Fruit fly (Drosophila melanogaster) whole organism, prepupa: Measurements from ENCODE around the gene CG7367.

Experiments used
- Blimp-1 ChIP-seq: fragments of 200-800 bp; sonication (Bioruptor generic); optimal IDR thresholded peaks from 3 replicates; lab custom pipeline; 2017; ENCODE audit warnings: missing biosample characterization, missing genetic modification characterization, mild to moderate bottlenecking, moderate library complexity, missing genetic modification reagents
- CG10631 ChIP-seq: fragments of 200-800 bp; sonication (Bioruptor generic); optimal IDR thresholded peaks from 2 replicates; lab custom pipeline; 2016; ENCODE audit warnings: missing biosample characterization, missing genetic modification characterization
- CG10669 ChIP-seq: fragments of 200-800 bp; sonication (Bioruptor generic); optimal IDR thresholded peaks from 3 replicates; lab custom pipeline; 2018; ENCODE audit warnings: missing biosample characterization, mild to moderate bottlenecking, missing genetic modification characterization, moderate library complexity
- CG11294 ChIP-seq: fragments of 200-800 bp; sonication (Bioruptor generic); IDR thresholded peaks from 2 replicates; pipeline ENCODE4 v1.3.6; 2022; ENCODE audit warnings: missing biosample characterization, missing genetic modification characterization
- CG11762 ChIP-seq: fragments of 200-800 bp; sonication (Bioruptor generic); optimal IDR thresholded peaks from 3 replicates; lab custom pipeline; 2016; ENCODE audit warnings: missing biosample characterization, missing genetic modification characterization; ENCODE audit not compliant: insufficient read depth
- CG15336 ChIP-seq: fragments of 200-800 bp; sonication (Bioruptor generic); IDR thresholded peaks from 2 replicates; pipeline ENCODE4 v1.3.6; 2022; ENCODE audit warnings: missing biosample characterization, missing genetic modification characterization
- CG1621 ChIP-seq: fragments of 200-800 bp; sonication (Bioruptor generic); optimal IDR thresholded peaks from 3 replicates; lab custom pipeline; 2018; ENCODE audit warnings: missing biosample characterization, mild to moderate bottlenecking, missing genetic modification characterization
- CG16779 ChIP-seq: fragments of 200-800 bp; sonication (Bioruptor generic); optimal IDR thresholded peaks from 3 replicates; lab custom pipeline; 2017; ENCODE audit warnings: missing biosample characterization, mild to moderate bottlenecking, missing genetic modification characterization
- CG3032 ChIP-seq: fragments of 200-800 bp; optimal IDR thresholded peaks from 2 replicates; lab custom pipeline; 2019; ENCODE audit warnings: missing biosample characterization, mild to moderate bottlenecking, missing genetic modification characterization, moderate library complexity
- CG31627 ChIP-seq: fragments of 200-800 bp; sonication (Bioruptor generic); optimal IDR thresholded peaks from 3 replicates; lab custom pipeline; 2016; ENCODE audit warnings: missing biosample characterization, missing genetic modification characterization
- CG3919 ChIP-seq: fragments of 200-800 bp; sonication (Bioruptor generic); optimal IDR thresholded peaks from 3 replicates; lab custom pipeline; 2016; ENCODE audit warnings: missing biosample characterization, missing genetic modification characterization
- CG4318 ChIP-seq: fragments of 200-800 bp; sonication (Bioruptor generic); optimal IDR thresholded peaks from 3 replicates; lab custom pipeline; 2017; ENCODE audit warnings: missing biosample characterization, mild to moderate bottlenecking, missing genetic modification characterization
- CG6163 ChIP-seq: fragments of 200-800 bp; sonication (Bioruptor generic); IDR thresholded peaks from 3 replicates; pipeline ENCODE4 v1.3.6; 2022; ENCODE audit warnings: missing biosample characterization, missing genetic modification characterization
- CG6276 ChIP-seq: fragments of 200-800 bp; sonication (Bioruptor generic); optimal IDR thresholded peaks from 2 replicates; lab custom pipeline; 2017; ENCODE audit warnings: missing biosample characterization, mild to moderate bottlenecking, missing genetic modification characterization
- CG6792 ChIP-seq: fragments of 200-800 bp; sonication (Bioruptor generic); optimal IDR thresholded peaks from 3 replicates; lab custom pipeline; 2016; ENCODE audit warnings: missing biosample characterization, missing genetic modification characterization
- CG6808 ChIP-seq: fragments of 200-800 bp; sonication (Bioruptor generic); optimal IDR thresholded peaks from 3 replicates; lab custom pipeline; 2017; ENCODE audit warnings: missing biosample characterization, missing genetic modification characterization, mild to moderate bottlenecking, moderate library complexity, missing genetic modification reagents
- CG6854 ChIP-seq: fragments of 200-800 bp; sonication (Bioruptor generic); optimal IDR thresholded peaks from 2 replicates; lab custom pipeline; 2017; ENCODE audit warnings: missing biosample characterization, mild to moderate bottlenecking, missing genetic modification characterization
- CG7368 ChIP-seq: fragments of 200-800 bp; sonication (Bioruptor generic); optimal IDR thresholded peaks from 3 replicates; lab custom pipeline; 2016; ENCODE audit warnings: missing biosample characterization, missing genetic modification characterization
- CG8119 ChIP-seq: fragments of 200-800 bp; sonication (Bioruptor generic); IDR thresholded peaks from 3 replicates; pipeline ENCODE4 v1.3.6; 2022; ENCODE audit warnings: missing biosample characterization, missing genetic modification characterization
- CG8319 ChIP-seq: fragments of 200-800 bp; sonication (Bioruptor generic); optimal IDR thresholded peaks from 3 replicates; lab custom pipeline; 2016; ENCODE audit warnings: missing biosample characterization, missing genetic modification characterization
- CG8632 ChIP-seq: fragments of 200-800 bp; sonication (Bioruptor generic); optimal IDR thresholded peaks from 3 replicates; lab custom pipeline; 2016; ENCODE audit warnings: missing biosample characterization, missing genetic modification characterization
- CG9139 ChIP-seq: fragments of 200-800 bp; sonication (Bioruptor generic); optimal IDR thresholded peaks from 3 replicates; lab custom pipeline; 2017; ENCODE audit warnings: missing biosample characterization, mild to moderate bottlenecking, missing genetic modification characterization
- Eip75B ChIP-seq: fragments of 200-800 bp; sonication (Bioruptor generic); optimal IDR thresholded peaks from 3 replicates; lab custom pipeline; 2016; ENCODE audit warnings: missing biosample characterization, missing genetic modification characterization
- Eip78C ChIP-seq: fragments of 200-800 bp; sonication (Bioruptor generic); peaks from one replicate; lab custom pipeline; 2016; ENCODE audit warnings: missing biosample characterization, missing genetic modification characterization
- Eip93F ChIP-seq: fragments of 200-800 bp; sonication (Bioruptor generic); optimal IDR thresholded peaks from 2 replicates; lab custom pipeline; 2016; ENCODE audit warnings: missing biosample characterization, mild to moderate bottlenecking, missing genetic modification characterization
- Ets21C ChIP-seq: fragments of 200-800 bp; sonication (Bioruptor generic); optimal IDR thresholded peaks from 3 replicates; lab custom pipeline; 2016; ENCODE audit warnings: missing biosample characterization, missing genetic modification characterization
- Gug ChIP-seq: fragments of 200-800 bp; sonication (Bioruptor generic); IDR thresholded peaks from 2 replicates; pipeline ENCODE4 v1.3.6; 2022; ENCODE audit warnings: missing biosample characterization, missing genetic modification characterization
- Hr38 ChIP-seq: sonication (Bioruptor generic); optimal IDR thresholded peaks from 2 replicates; lab custom pipeline; 2016; ENCODE audit warnings: missing biosample characterization, missing genetic modification characterization
- Hr39 ChIP-seq: fragments of 200-800 bp; sonication (Bioruptor generic); optimal IDR thresholded peaks from 2 replicates; lab custom pipeline; 2016; ENCODE audit warnings: missing biosample characterization, missing genetic modification characterization
- Lpt ChIP-seq: fragments of 200-800 bp; sonication (Bioruptor generic); optimal IDR thresholded peaks from 3 replicates; lab custom pipeline; 2016; ENCODE audit warnings: missing biosample characterization, missing genetic modification characterization
- Smox ChIP-seq: fragments of 200-800 bp; sonication (Bioruptor generic); optimal IDR thresholded peaks from 3 replicates; lab custom pipeline; 2016; ENCODE audit warnings: missing biosample characterization, missing genetic modification characterization
- Sox102F ChIP-seq: fragments of 200-800 bp; sonication (Bioruptor generic); optimal IDR thresholded peaks from 2 replicates; lab custom pipeline; 2016; ENCODE audit warnings: missing biosample characterization, mild to moderate bottlenecking, missing genetic modification characterization
- Sox14 ChIP-seq: fragments of 200-800 bp; sonication (Bioruptor generic); optimal IDR thresholded peaks from 3 replicates; lab custom pipeline; 2016; ENCODE audit warnings: missing biosample characterization, missing genetic modification characterization
- acj6 ChIP-seq: fragments of 200-800 bp; sonication (Bioruptor generic); optimal IDR thresholded peaks from 3 replicates; lab custom pipeline; 2016; ENCODE audit warnings: missing biosample characterization, missing genetic modification characterization
- cyc ChIP-seq: fragments of 200-800 bp; sonication (Bioruptor generic); optimal IDR thresholded peaks from 3 replicates; lab custom pipeline; 2016; ENCODE audit warnings: missing biosample characterization, missing genetic modification characterization
- dac ChIP-seq: fragments of 200-800 bp; sonication (Bioruptor generic); optimal IDR thresholded peaks from 2 replicates; lab custom pipeline; 2017; ENCODE audit warnings: missing biosample characterization, mild to moderate bottlenecking, missing genetic modification characterization
- dsx ChIP-seq: fragments of 200-800 bp; optimal IDR thresholded peaks from 3 replicates; lab custom pipeline; 2019; ENCODE audit warnings: missing biosample characterization, mild to moderate bottlenecking, missing genetic modification characterization, moderate library complexity; ENCODE audit not compliant: poor library complexity, severe bottlenecking
- esn ChIP-seq: fragments of 200-800 bp; sonication (Bioruptor generic); optimal IDR thresholded peaks from 2 replicates; lab custom pipeline; 2016; ENCODE audit warnings: missing biosample characterization, mild to moderate bottlenecking, missing genetic modification characterization, moderate library complexity
- fd59A ChIP-seq: fragments of 200-800 bp; sonication (Bioruptor generic); optimal IDR thresholded peaks from 2 replicates; lab custom pipeline; 2017; ENCODE audit warnings: missing biosample characterization, mild to moderate bottlenecking, missing genetic modification characterization, missing genetic modification reagents
- lz ChIP-seq: fragments of 200-800 bp; sonication (Bioruptor generic); optimal IDR thresholded peaks from 3 replicates; lab custom pipeline; 2016; ENCODE audit warnings: missing biosample characterization, missing genetic modification characterization
- net ChIP-seq: fragments of 200-800 bp; sonication (Bioruptor generic); optimal IDR thresholded peaks from 3 replicates; lab custom pipeline; 2016; ENCODE audit warnings: missing biosample characterization, missing genetic modification characterization
- pdm3 ChIP-seq: fragments of 200-800 bp; sonication (Bioruptor generic); optimal IDR thresholded peaks from 3 replicates; lab custom pipeline; 2016; ENCODE audit warnings: missing biosample characterization, missing genetic modification characterization
- salr ChIP-seq, 2 experiments: fragments of 200-800 bp; sonication (Bioruptor generic); optimal IDR thresholded peaks; 3 replicates each; lab custom pipeline; 2016 to 2018; ENCODE audit warnings: missing biosample characterization in 2 of 2, missing genetic modification characterization in 2 of 2, mild to moderate bottlenecking in 1 of 2
- topi ChIP-seq: fragments of 200-800 bp; sonication (Bioruptor generic); optimal IDR thresholded peaks from 3 replicates; lab custom pipeline; 2016; ENCODE audit warnings: missing biosample characterization, missing genetic modification characterization
- vri ChIP-seq: fragments of 200-800 bp; sonication (Bioruptor generic); optimal IDR thresholded peaks from 3 replicates; lab custom pipeline; 2016; ENCODE audit warnings: missing biosample characterization, mild to moderate bottlenecking, missing genetic modification characterization

The CG7367 gene

dm6 chr2L:8083427-8084295, 44.1 kb upstream of the CG7367 start (continued):
- peak; percentile 3 for TF ChIP-seq CG6808 (GFP tag; lab: Kevin White, UChicago)
- no peak for TF ChIP-seq Eip93F
- no peak for TF ChIP-seq lz (GFP tag; lab: Kevin White, UChicago)
- TF ChIP-seq Hr38 (GFP tag; lab: Kevin White, UChicago), result no peak
- TF ChIP-seq Blimp-1 (GFP tag; lab: Kevin White, UChicago), result no peak
- no peak; the same call in 1 of the 2 replicates for TF ChIP-seq CG15336
- TF ChIP-seq CG9139 (GFP tag; lab: Kevin White, UChicago), result peak; percentile 7
- TF ChIP-seq CG6854 (GFP tag; lab: Kevin White, UChicago), result peak; percentile 28
- no peak for TF ChIP-seq CG10669 (GFP tag; lab: Kevin White, UChicago)
- TF ChIP-seq topi (GFP tag; lab: Kevin White, UChicago), result no peak
- TF ChIP-seq CG16779 (tag; lab: Kevin White, UChicago), result no peak
- TF ChIP-seq Lpt, result peak; percentile 41
- TF ChIP-seq dac (GFP tag; lab: Kevin White, UChicago), result no peak
- no peak for TF ChIP-seq CG11762
- TF ChIP-seq CG6163 (GFP tag; lab: Robert Waterston, UW), result peak; percentile 37; the same call in 2 of the 3 replicates
- TF ChIP-seq CG3032 (tag; lab: Kevin White, UChicago), result no peak
- TF ChIP-seq Ets21C (GFP tag; lab: Kevin White, UChicago), result no peak
- no peak for TF ChIP-seq CG11294 (GFP tag; lab: Robert Waterston, UW)
- no peak for TF ChIP-seq acj6 (GFP tag; lab: Kevin White, UChicago)
- TF ChIP-seq Hr39, result no peak
- TF ChIP-seq Smox (GFP tag; lab: Kevin White, UChicago), result no peak
- no peak for TF ChIP-seq fd59A (GFP tag; lab: Kevin White, UChicago)
- TF ChIP-seq CG10631, result no peak
- no peak for TF ChIP-seq Eip75B (GFP tag; lab: Kevin White, UChicago)
- TF ChIP-seq vri (GFP tag; lab: Kevin White, UChicago), result peak; percentile 93
- TF ChIP-seq pdm3 (GFP tag; lab: Kevin White, UChicago), result no peak
- no peak for TF ChIP-seq cyc (GFP tag; lab: Kevin White, UChicago)
- TF ChIP-seq CG8319, result no peak
- TF ChIP-seq Eip78C (GFP tag; lab: Kevin White, UChicago), result peak; percentile 47
- no peak for TF ChIP-seq Gug
- TF ChIP-seq esn (GFP tag; lab: Kevin White, UChicago), result no peak

dm6 chr2L:8083413-8083426, 43.6 kb upstream of the CG7367 start, which contains the start of gene Bsg:
Gene Bsg (plus strand): TSS chr2L:8083420.
- no peak for TF ChIP-seq vri (GFP tag; lab: Kevin White, UChicago)
- TF ChIP-seq CG8319, result no peak
- TF ChIP-seq CG3919, result no peak
- no peak for TF ChIP-seq CG6276 (GFP tag; lab: Kevin White, UChicago)
- no peak for TF ChIP-seq CG1621
- TF ChIP-seq Hr39, result no peak
- no peak for TF ChIP-seq Hr38 (GFP tag; lab: Kevin White, UChicago)
- no peak for TF ChIP-seq CG7368
- TF ChIP-seq Smox (GFP tag; lab: Kevin White, UChicago), result no peak
- no peak for TF ChIP-seq fd59A (GFP tag; lab: Kevin White, UChicago)
- TF ChIP-seq CG11762, result no peak
- no peak for TF ChIP-seq lz (GFP tag; lab: Kevin White, UChicago)
- TF ChIP-seq CG8632 (GFP tag; lab: Kevin White, UChicago), result no peak
- TF ChIP-seq CG31627 (GFP tag; lab: Kevin White, UChicago), result no peak

dm6 chr2L:8082692-8083412, 43.3 kb upstream of the CG7367 start, which contains the start of gene Mcr:
Gene Mcr (minus strand): TSS chr2L:8082982.
- TF ChIP-seq CG8119 (GFP tag; lab: Robert Waterston, UW) (no peak), Gug (no peak), CG6854 (GFP tag; lab: Kevin White, UChicago) (peak; percentile 41), vri (GFP tag; lab: Kevin White, UChicago) (no peak), CG3032 (tag; lab: Kevin White, UChicago) (no peak), Sox14 (no peak), CG4318 (GFP tag; lab: Kevin White, UChicago) (no peak), pdm3 (GFP tag; lab: Kevin White, UChicago) (peak; percentile 20), Eip78C (GFP tag; lab: Kevin White, UChicago) (peak; percentile 56), CG10669 (GFP tag; lab: Kevin White, UChicago) (no peak), net (no peak), esn (GFP tag; lab: Kevin White, UChicago) (no peak), Eip75B (GFP tag; lab: Kevin White, UChicago) (peak; percentile 20), dsx (no peak), CG10631 (peak; percentile 36), salr (GFP tag; optimal IDR thresholded peaks at IDR 0.05; lab: Kevin White, UChicago) (no peak), CG6792 (no peak), Hr38 (GFP tag; lab: Kevin White, UChicago) (no peak), dac (GFP tag; lab: Kevin White, UChicago) (no peak), Sox102F (no peak), CG8632 (GFP tag; lab: Kevin White, UChicago) (no peak)
